Worm (Caenorhabditis elegans) whole organism, mixed stage, embryonic: Measurements from ENCODE around the gene ced-6.

ENCODE experiments used
- ceh-39 ChIP-seq: fragments of 150-350 bp; optimal IDR thresholded peaks from 2 replicates; lab custom pipeline; 2014; ENCODE audit warnings: missing biosample characterization, missing genetic modification characterization
- mep-1 ChIP-seq: fragments of 150-350 bp; optimal IDR thresholded peaks from 2 replicates; lab custom pipeline; 2017; ENCODE audit warnings: missing biosample characterization, missing genetic modification reagents, missing genetic modification characterization, inconsistent platforms
- nhr-237 ChIP-seq: fragments of 150-350 bp; optimal IDR thresholded peaks from 2 replicates; lab custom pipeline; 2014; ENCODE audit warnings: missing biosample characterization, missing genetic modification characterization
- nhr-28 ChIP-seq: fragments of 150-350 bp; optimal IDR thresholded peaks from 2 replicates; lab custom pipeline; 2014; ENCODE audit warnings: missing biosample characterization, missing genetic modification characterization
- pha-4 ChIP-seq: fragments of 150-350 bp; optimal IDR thresholded peaks from 2 replicates; lab custom pipeline; 2018; ENCODE audit warnings: missing biosample characterization, missing genetic modification reagents, missing genetic modification characterization
- sptf-1 ChIP-seq: sonication (generic microtip); optimal IDR thresholded peaks from 2 replicates; lab custom pipeline; 2017; ENCODE audit warnings: mild to moderate bottlenecking, missing genetic modification characterization, moderate library complexity, missing compliant biosample characterization
- unc-62 ChIP-seq: fragments of 150-350 bp; optimal IDR thresholded peaks from 2 replicates; lab custom pipeline; 2014; ENCODE audit warnings: missing biosample characterization, missing genetic modification reagents, missing genetic modification characterization

DNA sequence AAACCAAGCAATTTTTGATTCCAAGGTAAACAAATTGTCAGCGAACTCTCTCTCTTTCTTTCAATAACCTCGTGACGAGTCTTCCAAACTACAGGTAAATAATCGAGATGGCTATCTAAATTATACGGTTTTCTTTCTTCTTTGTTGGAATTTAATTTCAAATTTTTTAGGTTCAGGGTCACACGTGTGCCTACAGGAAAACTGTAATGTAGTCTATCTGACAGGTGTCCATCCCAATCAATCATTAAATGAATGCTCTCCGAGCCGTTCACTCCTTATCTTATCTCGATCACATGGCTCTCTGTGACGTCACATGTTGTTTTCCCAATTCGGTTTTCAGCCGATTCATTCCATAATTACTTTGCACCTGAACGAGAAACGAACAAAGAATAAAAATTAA lies 42.5 kb upstream of the ced-6 start:
- TF ChIP-seq nhr-28 (tag; lab: Kevin White, UChicago) = no peak
- TF ChIP-seq nhr-237 (tag; lab: Kevin White, UChicago) = no peak
- no peak for TF ChIP-seq pha-4 (tag; lab: Kevin White, UChicago)
- no peak for TF ChIP-seq sptf-1 (tag; lab: Kevin White, UChicago)
- TF ChIP-seq mep-1 = no peak
- peak; percentile 47 for TF ChIP-seq unc-62 (GFP tag; lab: Kevin White, UChicago)
- no peak for TF ChIP-seq ceh-39 (tag; lab: Kevin White, UChicago)
